Fruit fly (Drosophila melanogaster) whole organism, prepupa: ENCODE results near the gene tmod.

Source experiments
- Blimp-1 ChIP-seq: fragments of 200-800 bp; sonication (Bioruptor generic); optimal IDR thresholded peaks from 3 replicates; lab custom pipeline; 2017; ENCODE audit warnings: missing biosample characterization, missing genetic modification characterization, mild to moderate bottlenecking, moderate library complexity, missing genetic modification reagents
- CG10631 ChIP-seq: fragments of 200-800 bp; sonication (Bioruptor generic); optimal IDR thresholded peaks from 2 replicates; lab custom pipeline; 2016; ENCODE audit warnings: missing biosample characterization, missing genetic modification characterization
- CG10669 ChIP-seq: fragments of 200-800 bp; sonication (Bioruptor generic); optimal IDR thresholded peaks from 3 replicates; lab custom pipeline; 2018; ENCODE audit warnings: missing biosample characterization, mild to moderate bottlenecking, missing genetic modification characterization, moderate library complexity
- CG11294 ChIP-seq: fragments of 200-800 bp; sonication (Bioruptor generic); IDR thresholded peaks from 2 replicates; pipeline ENCODE4 v1.3.6; 2022; ENCODE audit warnings: missing biosample characterization, missing genetic modification characterization
- CG11762 ChIP-seq: fragments of 200-800 bp; sonication (Bioruptor generic); optimal IDR thresholded peaks from 3 replicates; lab custom pipeline; 2016; ENCODE audit warnings: missing biosample characterization, missing genetic modification characterization; ENCODE audit not compliant: insufficient read depth
- CG15336 ChIP-seq: fragments of 200-800 bp; sonication (Bioruptor generic); IDR thresholded peaks from 2 replicates; pipeline ENCODE4 v1.3.6; 2022; ENCODE audit warnings: missing biosample characterization, missing genetic modification characterization
- CG1621 ChIP-seq: fragments of 200-800 bp; sonication (Bioruptor generic); optimal IDR thresholded peaks from 3 replicates; lab custom pipeline; 2018; ENCODE audit warnings: missing biosample characterization, mild to moderate bottlenecking, missing genetic modification characterization
- CG31627 ChIP-seq: fragments of 200-800 bp; sonication (Bioruptor generic); optimal IDR thresholded peaks from 3 replicates; lab custom pipeline; 2016; ENCODE audit warnings: missing biosample characterization, missing genetic modification characterization
- CG32006 ChIP-seq: fragments of 200-800 bp; sonication (Bioruptor generic); optimal IDR thresholded peaks from 3 replicates; lab custom pipeline; 2017; ENCODE audit warnings: missing biosample characterization, mild to moderate bottlenecking, missing genetic modification characterization
- CG34406 ChIP-seq: fragments of 200-800 bp; sonication (Bioruptor generic); optimal IDR thresholded peaks from 3 replicates; lab custom pipeline; 2016; ENCODE audit warnings: missing biosample characterization, missing genetic modification characterization
- CG3919 ChIP-seq: fragments of 200-800 bp; sonication (Bioruptor generic); optimal IDR thresholded peaks from 3 replicates; lab custom pipeline; 2016; ENCODE audit warnings: missing biosample characterization, missing genetic modification characterization
- CG6163 ChIP-seq: fragments of 200-800 bp; sonication (Bioruptor generic); IDR thresholded peaks from 3 replicates; pipeline ENCODE4 v1.3.6; 2022; ENCODE audit warnings: missing biosample characterization, missing genetic modification characterization
- CG6276 ChIP-seq: fragments of 200-800 bp; sonication (Bioruptor generic); optimal IDR thresholded peaks from 2 replicates; lab custom pipeline; 2017; ENCODE audit warnings: missing biosample characterization, mild to moderate bottlenecking, missing genetic modification characterization
- CG6792 ChIP-seq: fragments of 200-800 bp; sonication (Bioruptor generic); optimal IDR thresholded peaks from 3 replicates; lab custom pipeline; 2016; ENCODE audit warnings: missing biosample characterization, missing genetic modification characterization
- CG6808 ChIP-seq: fragments of 200-800 bp; sonication (Bioruptor generic); optimal IDR thresholded peaks from 3 replicates; lab custom pipeline; 2017; ENCODE audit warnings: missing biosample characterization, missing genetic modification characterization, mild to moderate bottlenecking, moderate library complexity, missing genetic modification reagents
- CG7368 ChIP-seq: fragments of 200-800 bp; sonication (Bioruptor generic); optimal IDR thresholded peaks from 3 replicates; lab custom pipeline; 2016; ENCODE audit warnings: missing biosample characterization, missing genetic modification characterization
- CG8119 ChIP-seq: fragments of 200-800 bp; sonication (Bioruptor generic); IDR thresholded peaks from 3 replicates; pipeline ENCODE4 v1.3.6; 2022; ENCODE audit warnings: missing biosample characterization, missing genetic modification characterization
- CG8319 ChIP-seq: fragments of 200-800 bp; sonication (Bioruptor generic); optimal IDR thresholded peaks from 3 replicates; lab custom pipeline; 2016; ENCODE audit warnings: missing biosample characterization, missing genetic modification characterization
- CG8632 ChIP-seq: fragments of 200-800 bp; sonication (Bioruptor generic); optimal IDR thresholded peaks from 3 replicates; lab custom pipeline; 2016; ENCODE audit warnings: missing biosample characterization, missing genetic modification characterization
- CG9139 ChIP-seq: fragments of 200-800 bp; sonication (Bioruptor generic); optimal IDR thresholded peaks from 3 replicates; lab custom pipeline; 2017; ENCODE audit warnings: missing biosample characterization, mild to moderate bottlenecking, missing genetic modification characterization
- Eip78C ChIP-seq: fragments of 200-800 bp; sonication (Bioruptor generic); peaks from one replicate; lab custom pipeline; 2016; ENCODE audit warnings: missing biosample characterization, missing genetic modification characterization
- Eip93F ChIP-seq: fragments of 200-800 bp; sonication (Bioruptor generic); optimal IDR thresholded peaks from 2 replicates; lab custom pipeline; 2016; ENCODE audit warnings: missing biosample characterization, mild to moderate bottlenecking, missing genetic modification characterization
- Ets21C ChIP-seq: fragments of 200-800 bp; sonication (Bioruptor generic); optimal IDR thresholded peaks from 3 replicates; lab custom pipeline; 2016; ENCODE audit warnings: missing biosample characterization, missing genetic modification characterization
- Ets96B ChIP-seq: fragments of 200-800 bp; optimal IDR thresholded peaks from 2 replicates; lab custom pipeline; 2019; ENCODE audit warnings: missing biosample characterization, mild to moderate bottlenecking, missing genetic modification characterization, moderate library complexity
- Gug ChIP-seq: fragments of 200-800 bp; sonication (Bioruptor generic); IDR thresholded peaks from 2 replicates; pipeline ENCODE4 v1.3.6; 2022; ENCODE audit warnings: missing biosample characterization, missing genetic modification characterization
- Hr38 ChIP-seq: sonication (Bioruptor generic); optimal IDR thresholded peaks from 2 replicates; lab custom pipeline; 2016; ENCODE audit warnings: missing biosample characterization, missing genetic modification characterization
- Hr39 ChIP-seq: fragments of 200-800 bp; sonication (Bioruptor generic); optimal IDR thresholded peaks from 2 replicates; lab custom pipeline; 2016; ENCODE audit warnings: missing biosample characterization, missing genetic modification characterization
- Hr4 ChIP-seq: fragments of 200-800 bp; sonication (Bioruptor generic); optimal IDR thresholded peaks from 3 replicates; lab custom pipeline; 2016; ENCODE audit warnings: missing biosample characterization, missing genetic modification characterization
- Lpt ChIP-seq: fragments of 200-800 bp; sonication (Bioruptor generic); optimal IDR thresholded peaks from 3 replicates; lab custom pipeline; 2016; ENCODE audit warnings: missing biosample characterization, missing genetic modification characterization
- OdsH ChIP-seq: fragments of 200-800 bp; sonication (Bioruptor generic); optimal IDR thresholded peaks from 3 replicates; lab custom pipeline; 2016; ENCODE audit warnings: missing biosample characterization, missing genetic modification characterization
- Smox ChIP-seq: fragments of 200-800 bp; sonication (Bioruptor generic); optimal IDR thresholded peaks from 3 replicates; lab custom pipeline; 2016; ENCODE audit warnings: missing biosample characterization, missing genetic modification characterization
- Sox102F ChIP-seq: fragments of 200-800 bp; sonication (Bioruptor generic); optimal IDR thresholded peaks from 2 replicates; lab custom pipeline; 2016; ENCODE audit warnings: missing biosample characterization, mild to moderate bottlenecking, missing genetic modification characterization
- Sox14 ChIP-seq: fragments of 200-800 bp; sonication (Bioruptor generic); optimal IDR thresholded peaks from 3 replicates; lab custom pipeline; 2016; ENCODE audit warnings: missing biosample characterization, missing genetic modification characterization
- Sox15 ChIP-seq: fragments of 200-800 bp; sonication (Bioruptor generic); optimal IDR thresholded peaks from 3 replicates; lab custom pipeline; 2016; ENCODE audit warnings: missing biosample characterization, missing genetic modification characterization
- achi ChIP-seq: fragments of 200-800 bp; sonication (Bioruptor generic); optimal IDR thresholded peaks from 3 replicates; lab custom pipeline; 2016; ENCODE audit warnings: missing biosample characterization, missing genetic modification characterization
- cyc ChIP-seq: fragments of 200-800 bp; sonication (Bioruptor generic); optimal IDR thresholded peaks from 3 replicates; lab custom pipeline; 2016; ENCODE audit warnings: missing biosample characterization, missing genetic modification characterization
- dac ChIP-seq: fragments of 200-800 bp; sonication (Bioruptor generic); optimal IDR thresholded peaks from 2 replicates; lab custom pipeline; 2017; ENCODE audit warnings: missing biosample characterization, mild to moderate bottlenecking, missing genetic modification characterization
- dsx ChIP-seq: fragments of 200-800 bp; optimal IDR thresholded peaks from 3 replicates; lab custom pipeline; 2019; ENCODE audit warnings: missing biosample characterization, mild to moderate bottlenecking, missing genetic modification characterization, moderate library complexity; ENCODE audit not compliant: poor library complexity, severe bottlenecking
- eg ChIP-seq: fragments of 200-800 bp; sonication (Bioruptor generic); IDR thresholded peaks from 3 replicates; pipeline ENCODE4 v1.3.6; 2022; ENCODE audit warnings: missing biosample characterization, missing genetic modification characterization
- esn ChIP-seq: fragments of 200-800 bp; sonication (Bioruptor generic); optimal IDR thresholded peaks from 2 replicates; lab custom pipeline; 2016; ENCODE audit warnings: missing biosample characterization, mild to moderate bottlenecking, missing genetic modification characterization, moderate library complexity
- fd59A ChIP-seq: fragments of 200-800 bp; sonication (Bioruptor generic); optimal IDR thresholded peaks from 2 replicates; lab custom pipeline; 2017; ENCODE audit warnings: missing biosample characterization, mild to moderate bottlenecking, missing genetic modification characterization, missing genetic modification reagents
- fd85E ChIP-seq: fragments of 200-800 bp; sonication (Bioruptor generic); optimal IDR thresholded peaks from 3 replicates; lab custom pipeline; 2016; ENCODE audit warnings: missing biosample characterization, missing genetic modification characterization
- fkh ChIP-seq: fragments of 200-800 bp; sonication (Bioruptor generic); optimal IDR thresholded peaks from 3 replicates; lab custom pipeline; 2017; ENCODE audit warnings: missing biosample characterization, mild to moderate bottlenecking, missing genetic modification characterization, moderate library complexity
- lz ChIP-seq: fragments of 200-800 bp; sonication (Bioruptor generic); optimal IDR thresholded peaks from 3 replicates; lab custom pipeline; 2016; ENCODE audit warnings: missing biosample characterization, missing genetic modification characterization
- net ChIP-seq: fragments of 200-800 bp; sonication (Bioruptor generic); optimal IDR thresholded peaks from 3 replicates; lab custom pipeline; 2016; ENCODE audit warnings: missing biosample characterization, missing genetic modification characterization
- pdm3 ChIP-seq: fragments of 200-800 bp; sonication (Bioruptor generic); optimal IDR thresholded peaks from 3 replicates; lab custom pipeline; 2016; ENCODE audit warnings: missing biosample characterization, missing genetic modification characterization
- salr ChIP-seq, 2 experiments: fragments of 200-800 bp; sonication (Bioruptor generic); optimal IDR thresholded peaks; 3 replicates each; lab custom pipeline; 2016 to 2018; ENCODE audit warnings: missing biosample characterization in 2 of 2, missing genetic modification characterization in 2 of 2, mild to moderate bottlenecking in 1 of 2
- ss ChIP-seq, 2 experiments: fragments of 200-800 bp; sonication (Bioruptor generic); optimal IDR thresholded peaks; 2 replicates in 1 of 2; 3 replicates in 1 of 2; lab custom pipeline; 2017 to 2018; ENCODE audit warnings: mild to moderate bottlenecking in 2 of 2, missing biosample characterization in 2 of 2, missing genetic modification characterization in 2 of 2, moderate library complexity in 1 of 2
- svp ChIP-seq: fragments of 200-800 bp; sonication (Bioruptor generic); peaks from one replicate; lab custom pipeline; 2016; ENCODE audit warnings: missing biosample characterization, missing genetic modification characterization
- topi ChIP-seq: fragments of 200-800 bp; sonication (Bioruptor generic); optimal IDR thresholded peaks from 3 replicates; lab custom pipeline; 2016; ENCODE audit warnings: missing biosample characterization, missing genetic modification characterization
- vri ChIP-seq: fragments of 200-800 bp; sonication (Bioruptor generic); optimal IDR thresholded peaks from 3 replicates; lab custom pipeline; 2016; ENCODE audit warnings: missing biosample characterization, mild to moderate bottlenecking, missing genetic modification characterization

Gene tmod

dm6 chr3R:30531989-30532653 is at the start of gene tmod:
Gene tmod, plus strand, starts transcription at chr3R:30532607.
- TF ChIP-seq lz (peak; percentile 42), CG8632 (no peak), Eip93F (GFP tag; lab: Kevin White, UChicago) (no peak), CG10669 (GFP tag; lab: Kevin White, UChicago) (peak; percentile 31), fd85E (GFP tag; lab: Kevin White, UChicago) (no peak), Blimp-1 (GFP tag; lab: Kevin White, UChicago) (no peak), achi (peak; percentile 49), CG6808 (GFP tag; lab: Kevin White, UChicago) (no peak), Gug (GFP tag; lab: Robert Waterston, UW) (peak; percentile 51), CG6792 (GFP tag; lab: Kevin White, UChicago) (peak; percentile 31), CG31627 (peak; percentile 34), net (peak; percentile 39), ss (GFP tag; optimal IDR thresholded peaks at IDR 0.05; lab: Kevin White, UChicago) (no peak), Ets21C (peak; percentile 15), salr (GFP tag; optimal IDR thresholded peaks at IDR 0.05; lab: Kevin White, UChicago) (peak in 1 of 2 experiments; percentile 34), Eip78C (GFP tag; lab: Kevin White, UChicago) (peak; percentile 83), Ets96B (tag; lab: Kevin White, UChicago) (peak; percentile 17), CG9139 (no peak), pdm3 (GFP tag; lab: Kevin White, UChicago) (peak; percentile 59), CG10631 (GFP tag; lab: Kevin White, UChicago) (peak; percentile 58), Sox102F (GFP tag; lab: Kevin White, UChicago) (peak; percentile 24), dsx (no peak), cyc (GFP tag; lab: Kevin White, UChicago) (peak; percentile 49), Sox14 (GFP tag; lab: Kevin White, UChicago) (peak; percentile 51), Lpt (GFP tag; lab: Kevin White, UChicago) (peak; percentile 29), CG34406 (GFP tag; lab: Kevin White, UChicago) (peak; percentile 3), esn (peak; percentile 36), fkh (GFP tag; lab: Kevin White, UChicago) (peak; percentile 19), dac (peak; percentile 45), CG11762 (GFP tag; lab: Kevin White, UChicago) (peak; percentile 19), CG15336 (GFP tag; lab: Robert Waterston, UW) (peak; percentile 85), topi (peak; percentile 39), Smox (peak; percentile 35), fd59A (no peak), CG8319 (GFP tag; lab: Kevin White, UChicago) (no peak), vri (no peak), CG1621 (peak; percentile 75), svp (peak; percentile 66), CG3919 (GFP tag; lab: Kevin White, UChicago) (peak; percentile 59), Hr4 (GFP tag; lab: Kevin White, UChicago) (peak; percentile 76), CG32006 (GFP tag; lab: Kevin White, UChicago) (peak; percentile 67), CG6163 (peak; percentile 63; the same call in 2 of the 3 replicates), CG6276 (peak; percentile 78), Hr38 (GFP tag; lab: Kevin White, UChicago) (no peak), Hr39 (GFP tag; lab: Kevin White, UChicago) (peak; percentile 26), Sox15 (GFP tag; lab: Kevin White, UChicago) (no peak), CG11294 (GFP tag; lab: Robert Waterston, UW) (no peak), eg (GFP tag; lab: Robert Waterston, UW) (peak; percentile 72; the same call in 2 of the 3 replicates), OdsH (peak; percentile 54), CG8119 (GFP tag; lab: Robert Waterston, UW) (peak; percentile 69; the same call in 2 of the 3 replicates), CG7368 (GFP tag; lab: Kevin White, UChicago) (peak; percentile 19)
